Worm (Caenorhabditis elegans) whole organism, late embryonic: ENCODE measurements around the gene T24D8.6.

Source experiments
- C08G9.2 ChIP-seq: sonication (generic microtip); optimal IDR thresholded peaks from 2 replicates; lab custom pipeline; 2016; ENCODE audit warnings: mild to moderate bottlenecking, missing genetic modification characterization, moderate library complexity, missing compliant biosample characterization
- F13H6.1 ChIP-seq: sonication (generic microtip); optimal IDR thresholded peaks from 2 replicates; lab custom pipeline; 2016; ENCODE audit warnings: missing genetic modification characterization, missing compliant biosample characterization
- Y22D7AL.16 ChIP-seq: sonication (generic microtip); optimal IDR thresholded peaks from 2 replicates; lab custom pipeline; 2016; ENCODE audit warnings: missing genetic modification characterization, missing compliant biosample characterization
- ahr-1 ChIP-seq: sonication (generic microtip); optimal IDR thresholded peaks from 2 replicates; lab custom pipeline; 2016; ENCODE audit warnings: missing genetic modification characterization, missing compliant biosample characterization
- ama-1 ChIP-seq: fragments of 150-350 bp; optimal IDR thresholded peaks from 2 replicates; lab custom pipeline; 2014
- ceh-18 ChIP-seq: sonication (generic microtip); optimal IDR thresholded peaks from 2 replicates; lab custom pipeline; 2016; ENCODE audit warnings: missing genetic modification characterization, missing compliant biosample characterization
- ceh-31 ChIP-seq: sonication (generic microtip); optimal IDR thresholded peaks from 2 replicates; lab custom pipeline; 2016; ENCODE audit warnings: missing genetic modification characterization, missing compliant biosample characterization
- ceh-34 ChIP-seq: sonication (generic microtip); optimal IDR thresholded peaks from 2 replicates; lab custom pipeline; 2016; ENCODE audit warnings: mild to moderate bottlenecking, missing genetic modification characterization, missing compliant biosample characterization
- ceh-45 ChIP-seq: fragments of 200-800 bp; sonication (Bioruptor generic); IDR thresholded peaks from 2 replicates; pipeline ENCODE4 v1.3.6; 2022; ENCODE audit warnings: missing genetic modification reagents, missing genetic modification characterization, missing compliant biosample characterization
- ceh-9 ChIP-seq: sonication (generic microtip); optimal IDR thresholded peaks from 2 replicates; lab custom pipeline; 2016; ENCODE audit warnings: mild to moderate bottlenecking, missing genetic modification characterization, inconsistent platforms, missing compliant biosample characterization
- elt-2 ChIP-seq: sonication (generic microtip); optimal IDR thresholded peaks from 2 replicates; lab custom pipeline; 2016; ENCODE audit warnings: missing genetic modification reagents, missing genetic modification characterization, missing compliant biosample characterization
- elt-4 ChIP-seq: sonication (generic microtip); optimal IDR thresholded peaks from 2 replicates; lab custom pipeline; 2016; ENCODE audit warnings: missing genetic modification characterization, missing compliant biosample characterization
- eyg-1 ChIP-seq: sonication (generic microtip); optimal IDR thresholded peaks from 2 replicates; lab custom pipeline; 2016; ENCODE audit warnings: missing genotype, missing genetic modification characterization, missing compliant biosample characterization
- fax-1 ChIP-seq: sonication (generic microtip); optimal IDR thresholded peaks from 2 replicates; lab custom pipeline; 2016; ENCODE audit warnings: missing genotype, missing genetic modification characterization, missing compliant biosample characterization
- fkh-10 ChIP-seq: fragments of 150-350 bp; optimal IDR thresholded peaks from 2 replicates; lab custom pipeline; 2014; ENCODE audit warnings: missing biosample characterization, missing genetic modification reagents, missing genetic modification characterization
- fkh-6 ChIP-seq: sonication (generic microtip); optimal IDR thresholded peaks from 2 replicates; lab custom pipeline; 2016; ENCODE audit warnings: missing genetic modification characterization, missing compliant biosample characterization
- hlh-30 ChIP-seq: sonication (generic microtip); optimal IDR thresholded peaks from 2 replicates; lab custom pipeline; 2017; ENCODE audit warnings: antibody characterized with exemption, missing genetic modification characterization, missing compliant biosample characterization; ENCODE audit not compliant: insufficient read depth
- hlh-6 ChIP-seq: sonication (generic microtip); optimal IDR thresholded peaks from 2 replicates; lab custom pipeline; 2016; ENCODE audit warnings: missing genotype, missing genetic modification characterization, missing compliant biosample characterization
- lin-11 ChIP-seq: fragments of 200-800 bp; sonication (Bioruptor generic); optimal IDR thresholded peaks from 2 replicates; lab custom pipeline; 2018; ENCODE audit warnings: mild to moderate bottlenecking, missing genetic modification characterization, missing compliant biosample characterization
- mec-3 ChIP-seq: sonication (generic microtip); optimal IDR thresholded peaks from 2 replicates; lab custom pipeline; 2016; ENCODE audit warnings: borderline replicate concordance, missing genetic modification characterization, missing compliant biosample characterization
- nhr-11 ChIP-seq: fragments of 150-350 bp; optimal IDR thresholded peaks from 2 replicates; lab custom pipeline; 2014; ENCODE audit warnings: missing biosample characterization, missing genetic modification characterization
- odd-2 ChIP-seq: sonication (generic microtip); optimal IDR thresholded peaks from 2 replicates; lab custom pipeline; 2017; ENCODE audit warnings: antibody characterized with exemption, mild to moderate bottlenecking, missing genetic modification characterization, missing compliant biosample characterization
- pag-3 ChIP-seq: sonication (generic microtip); optimal IDR thresholded peaks from 2 replicates; lab custom pipeline; 2016; ENCODE audit warnings: missing compliant biosample characterization, missing genetic modification characterization, borderline replicate concordance
- pat-9 ChIP-seq: fragments of 200-800 bp; sonication (Bioruptor generic); optimal IDR thresholded peaks from 2 replicates; lab custom pipeline; 2018; ENCODE audit warnings: mild to moderate bottlenecking, missing genetic modification characterization, moderate library complexity, missing compliant biosample characterization
- pax-1 ChIP-seq: fragments of 150-350 bp; optimal IDR thresholded peaks from 2 replicates; lab custom pipeline; 2014; ENCODE audit warnings: missing biosample characterization, missing genetic modification characterization
- pha-4 ChIP-seq: fragments of 150-350 bp; optimal IDR thresholded peaks from 2 replicates; lab custom pipeline; 2018; ENCODE audit warnings: missing biosample characterization, missing genetic modification reagents, missing genetic modification characterization
- pqm-1 ChIP-seq: sonication (generic microtip); optimal IDR thresholded peaks from 2 replicates; lab custom pipeline; 2016; ENCODE audit warnings: missing genetic modification characterization, missing compliant biosample characterization
- pros-1 ChIP-seq: fragments of 150-350 bp; optimal IDR thresholded peaks from 2 replicates; lab custom pipeline; 2014; ENCODE audit warnings: missing biosample characterization, missing genetic modification reagents, missing genetic modification characterization
- ref-2 ChIP-seq: sonication (generic microtip); optimal IDR thresholded peaks from 2 replicates; lab custom pipeline; 2016; ENCODE audit warnings: missing genetic modification characterization, missing compliant biosample characterization
- rnt-1 ChIP-seq: sonication (generic microtip); optimal IDR thresholded peaks from 2 replicates; lab custom pipeline; 2016; ENCODE audit warnings: missing genetic modification characterization, missing compliant biosample characterization
- sdc-2 ChIP-seq: sonication (generic microtip); optimal IDR thresholded peaks from 2 replicates; lab custom pipeline; 2016; ENCODE audit warnings: missing genotype, missing genetic modification characterization, missing compliant biosample characterization
- sox-2 ChIP-seq: fragments of 200-800 bp; sonication (Bioruptor generic); IDR thresholded peaks from 2 replicates; pipeline ENCODE4 v1.3.6; 2022; ENCODE audit warnings: missing genetic modification reagents, missing genetic modification characterization, missing compliant biosample characterization
- sox-4 ChIP-seq: sonication (generic microtip); optimal IDR thresholded peaks from 2 replicates; lab custom pipeline; 2017; ENCODE audit warnings: mild to moderate bottlenecking, missing genetic modification characterization, inconsistent platforms, missing compliant biosample characterization
- syd-9 ChIP-seq: sonication (generic microtip); optimal IDR thresholded peaks from 2 replicates; lab custom pipeline; 2016; ENCODE audit warnings: mild to moderate bottlenecking, missing genetic modification characterization, moderate library complexity, missing compliant biosample characterization
- ttx-3 ChIP-seq: sonication (generic microtip); optimal IDR thresholded peaks from 2 replicates; lab custom pipeline; 2016; ENCODE audit warnings: missing genetic modification reagents, missing genetic modification characterization, missing compliant biosample characterization
- unc-3 ChIP-seq, 2 experiments: fragments of 200-800 bp in 1 of 2; sonication (Bioruptor generic) in 1 of 2; sonication (generic microtip) in 1 of 2; conservative IDR thresholded peaks in 1 of 2; optimal IDR thresholded peaks in 1 of 2; 2 replicates each; pipeline versions ENCODE4 v1.3.6 to Lab custom; 2016 to 2022; ENCODE audit warnings: missing compliant biosample characterization in 2 of 2, missing genetic modification characterization in 2 of 2, missing genetic modification reagents in 1 of 2
- unc-42 ChIP-seq: sonication (generic microtip); optimal IDR thresholded peaks from 2 replicates; lab custom pipeline; 2016; ENCODE audit warnings: missing genotype, missing genetic modification characterization, missing compliant biosample characterization
- unc-55 ChIP-seq: sonication (generic microtip); optimal IDR thresholded peaks from 2 replicates; lab custom pipeline; 2017; ENCODE audit warnings: missing biosample characterization, missing genetic modification reagents, missing genetic modification characterization
- zip-5 ChIP-seq: sonication (generic microtip); optimal IDR thresholded peaks from 2 replicates; lab custom pipeline; 2016; ENCODE audit warnings: missing genetic modification characterization, missing compliant biosample characterization
- ztf-16 ChIP-seq: sonication (generic microtip); optimal IDR thresholded peaks from 2 replicates; lab custom pipeline; 2017; ENCODE audit warnings: missing genetic modification characterization, missing compliant biosample characterization

Gene T24D8.6

ce11 chrX:2352929-2353328 is 12.9 kb downstream of the T24D8.6 start:
- TF ChIP-seq ttx-3 (tag; lab: Kevin White, UChicago) (no peak), pat-9 (tag; lab: Kevin White, UChicago) (no peak)

DNA sequence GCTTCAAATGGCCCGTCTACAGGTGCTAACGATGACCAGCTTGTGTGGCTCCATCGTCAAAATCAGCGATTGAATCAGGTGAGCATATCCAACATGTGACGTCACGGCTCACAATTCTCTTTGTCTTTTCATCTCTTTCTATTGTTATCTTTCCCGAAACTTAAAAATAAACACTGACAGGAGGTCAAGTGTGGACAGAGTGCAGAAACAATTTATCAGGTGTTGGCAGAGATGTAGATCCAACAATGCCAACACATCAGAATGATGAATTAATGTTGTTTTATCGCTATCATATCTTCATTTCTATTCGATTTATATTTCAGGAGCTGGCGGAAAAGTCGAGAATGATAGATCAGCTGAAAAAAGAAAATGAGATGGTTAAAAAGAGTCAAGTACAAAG is 17.8 kb downstream of the T24D8.6 start:
- TF ChIP-seq unc-55, result peak; percentile 47
- TF ChIP-seq ceh-18 (tag; lab: Kevin White, UChicago), result peak; percentile 8
- no peak for TF ChIP-seq ztf-16

ce11 chrX:2344666-2345065 is 21.1 kb downstream of the T24D8.6 start, which contains the start of gene nlp-2:
Gene nlp-2 (minus strand): TSS chrX:2344766.
- no peak for TF ChIP-seq fkh-6
- no peak for TF ChIP-seq hlh-6 (tag; lab: Kevin White, UChicago)
- TF ChIP-seq fkh-10 (GFP tag; lab: Kevin White, UChicago), result no peak
- TF ChIP-seq odd-2, result no peak
- no peak for TF ChIP-seq ama-1 (lab: Kevin White, UChicago)
- no peak for TF ChIP-seq unc-3 (GFP tag; conservative IDR thresholded peaks at IDR 0.05; lab: Robert Waterston, UW)
- no peak for TF ChIP-seq unc-3 (tag; optimal IDR thresholded peaks at IDR 0.05; lab: Kevin White, UChicago)
- no peak for TF ChIP-seq F13H6.1 (tag; lab: Kevin White, UChicago)
- TF ChIP-seq pha-4 (tag; lab: Kevin White, UChicago), result no peak
- no peak for TF ChIP-seq zip-5 (tag; lab: Kevin White, UChicago)
- TF ChIP-seq hlh-30, result no peak
- no peak for TF ChIP-seq ref-2 (tag; lab: Kevin White, UChicago)
- no peak for TF ChIP-seq sox-4 (tag; lab: Kevin White, UChicago)
- TF ChIP-seq rnt-1 (tag; lab: Kevin White, UChicago), result no peak

- TF ChIP-seq ceh-9 (tag; lab: Kevin White, UChicago), result no peak
- no peak for TF ChIP-seq pag-3 (tag; lab: Kevin White, UChicago)
- TF ChIP-seq nhr-11 (tag; lab: Kevin White, UChicago), result no peak
- TF ChIP-seq pax-1 (tag; lab: Kevin White, UChicago), result no peak
- TF ChIP-seq ceh-34, result no peak
- TF ChIP-seq ceh-18 (tag; lab: Kevin White, UChicago), result no peak
- TF ChIP-seq sox-2, result no peak
- TF ChIP-seq hlh-30, result no peak
- TF ChIP-seq syd-9 (tag; lab: Kevin White, UChicago), result no peak
- TF ChIP-seq pat-9 (tag; lab: Kevin White, UChicago), result no peak
- no peak for TF ChIP-seq C08G9.2 (tag; lab: Kevin White, UChicago)
- TF ChIP-seq unc-42 (tag; lab: Kevin White, UChicago), result no peak
- no peak for TF ChIP-seq ceh-31 (tag; lab: Kevin White, UChicago)
- no peak for TF ChIP-seq sdc-2 (tag; lab: Kevin White, UChicago)
- no peak for TF ChIP-seq mec-3 (tag; lab: Kevin White, UChicago)
- TF ChIP-seq elt-4 (tag; lab: Kevin White, UChicago), result no peak
- TF ChIP-seq Y22D7AL.16 (tag; lab: Kevin White, UChicago), result no peak
- TF ChIP-seq ahr-1 (tag; lab: Kevin White, UChicago), result no peak
Observed at ce11 chrX:2344104-2344503, 21.7 kb downstream of the T24D8.6 start.

DNA sequence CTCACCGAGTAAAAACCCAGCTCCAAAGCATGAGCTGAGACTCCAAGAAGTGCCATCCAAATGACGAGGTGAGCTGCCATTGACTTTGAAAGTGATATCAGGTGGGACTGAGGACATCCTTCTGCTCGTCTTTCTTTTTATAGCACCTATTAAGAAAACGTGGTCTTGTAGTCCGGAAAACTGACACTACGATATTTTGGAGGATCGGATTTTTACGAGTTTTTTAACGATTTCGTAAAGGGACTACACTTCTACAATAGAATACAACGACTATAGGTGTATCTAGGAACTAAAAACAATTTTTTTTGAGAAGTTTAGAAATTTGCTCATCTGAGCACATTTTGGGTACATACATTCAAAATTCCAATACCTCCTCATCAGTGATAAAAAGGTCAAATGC is 22.9 kb downstream of the T24D8.6 start, which contains the start of gene nlp-23:
TSS of gene nlp-23 (minus strand) at position 101 of the 400 bp plus-strand sequence.
- TF ChIP-seq ref-2 (tag; lab: Kevin White, UChicago) (no peak), fax-1 (no peak), lin-11 (tag; lab: Kevin White, UChicago) (no peak), odd-2 (no peak), pag-3 (tag; lab: Kevin White, UChicago) (no peak), ceh-9 (tag; lab: Kevin White, UChicago) (no peak), hlh-30 (no peak), pqm-1 (tag; lab: Kevin White, UChicago) (no peak), elt-2 (no peak), ttx-3 (tag; lab: Kevin White, UChicago) (no peak), elt-4 (tag; lab: Kevin White, UChicago) (no peak), pros-1 (tag; lab: Kevin White, UChicago) (no peak), unc-42 (tag; lab: Kevin White, UChicago) (no peak), ceh-45 (GFP tag; lab: Robert Waterston, UW) (no peak), hlh-6 (tag; lab: Kevin White, UChicago) (no peak), eyg-1 (tag; lab: Kevin White, UChicago) (no peak), zip-5 (tag; lab: Kevin White, UChicago) (no peak), unc-3 (GFP tag; conservative IDR thresholded peaks at IDR 0.05; lab: Robert Waterston, UW) (no peak), unc-3 (tag; optimal IDR thresholded peaks at IDR 0.05; lab: Kevin White, UChicago) (no peak)
